Worm (Caenorhabditis elegans) whole organism, L4/young adult: ENCODE measurements around the gene col-44.

ENCODE experiments used
- W03F9.2 ChIP-seq: fragments of 150-350 bp; optimal IDR thresholded peaks from 2 replicates; lab custom pipeline; 2014; ENCODE audit warnings: missing biosample characterization, missing genetic modification characterization
- him-1 ChIP-seq: sonication (generic microtip); optimal IDR thresholded peaks from 2 replicates; lab custom pipeline; 2016; ENCODE audit warnings: missing genotype, missing genetic modification reagents, missing genetic modification characterization, missing compliant biosample characterization

- TF ChIP-seq W03F9.2 (no peak), him-1 (tag; lab: Kevin White, UChicago) (no peak)
Measured at ce11 chrX:13637526-13637925, 46.3 kb downstream of the col-44 start.
